Worm (Caenorhabditis elegans) whole organism, late embryonic: ENCODE results near the gene Y11D7A.10.

Source experiments
- C08G9.2 ChIP-seq: sonication (generic microtip); optimal IDR thresholded peaks from 2 replicates; lab custom pipeline; 2016; ENCODE audit warnings: mild to moderate bottlenecking, missing genetic modification characterization, moderate library complexity, missing compliant biosample characterization
- C38D4.7 ChIP-seq: fragments of 200-800 bp; sonication (Bioruptor generic); optimal IDR thresholded peaks from 2 replicates; lab custom pipeline; 2018; ENCODE audit warnings: mild to moderate bottlenecking, missing genetic modification characterization, moderate library complexity, missing compliant biosample characterization
- F13H6.1 ChIP-seq: sonication (generic microtip); optimal IDR thresholded peaks from 2 replicates; lab custom pipeline; 2016; ENCODE audit warnings: missing genetic modification characterization, missing compliant biosample characterization
- ama-1 ChIP-seq: fragments of 150-350 bp; optimal IDR thresholded peaks from 2 replicates; lab custom pipeline; 2014
- ceh-14 ChIP-seq: sonication (generic microtip); optimal IDR thresholded peaks from 2 replicates; lab custom pipeline; 2016; ENCODE audit warnings: missing genotype, missing genetic modification characterization, missing compliant biosample characterization
- ceh-18 ChIP-seq: sonication (generic microtip); optimal IDR thresholded peaks from 2 replicates; lab custom pipeline; 2016; ENCODE audit warnings: missing genetic modification characterization, missing compliant biosample characterization
- ceh-22 ChIP-seq: sonication (generic microtip); optimal IDR thresholded peaks from 2 replicates; lab custom pipeline; 2017; ENCODE audit warnings: missing biosample characterization, missing genetic modification characterization
- ceh-30 ChIP-seq: fragments of 150-350 bp; optimal IDR thresholded peaks from 2 replicates; lab custom pipeline; 2014; ENCODE audit warnings: missing biosample characterization, missing genetic modification characterization
- ceh-34 ChIP-seq: sonication (generic microtip); optimal IDR thresholded peaks from 2 replicates; lab custom pipeline; 2016; ENCODE audit warnings: mild to moderate bottlenecking, missing genetic modification characterization, missing compliant biosample characterization
- ceh-45 ChIP-seq: fragments of 200-800 bp; sonication (Bioruptor generic); IDR thresholded peaks from 2 replicates; pipeline ENCODE4 v1.3.6; 2022; ENCODE audit warnings: missing genetic modification reagents, missing genetic modification characterization, missing compliant biosample characterization
- ceh-48 ChIP-seq: sonication (generic microtip); optimal IDR thresholded peaks from 2 replicates; lab custom pipeline; 2016; ENCODE audit warnings: missing genetic modification characterization, inconsistent platforms, missing compliant biosample characterization
- che-1 ChIP-seq: sonication (generic microtip); optimal IDR thresholded peaks from 2 replicates; lab custom pipeline; 2016; ENCODE audit warnings: mild to moderate bottlenecking, missing genetic modification characterization, missing compliant biosample characterization
- elt-2 ChIP-seq: sonication (generic microtip); optimal IDR thresholded peaks from 2 replicates; lab custom pipeline; 2016; ENCODE audit warnings: missing genetic modification reagents, missing genetic modification characterization, missing compliant biosample characterization
- elt-4 ChIP-seq: sonication (generic microtip); optimal IDR thresholded peaks from 2 replicates; lab custom pipeline; 2016; ENCODE audit warnings: missing genetic modification characterization, missing compliant biosample characterization
- fkh-10 ChIP-seq: fragments of 150-350 bp; optimal IDR thresholded peaks from 2 replicates; lab custom pipeline; 2014; ENCODE audit warnings: missing biosample characterization, missing genetic modification reagents, missing genetic modification characterization
- gmeb-2 ChIP-seq: sonication (generic microtip); optimal IDR thresholded peaks from 2 replicates; lab custom pipeline; 2016; ENCODE audit warnings: missing genetic modification characterization, inconsistent platforms, missing compliant biosample characterization
- mec-3 ChIP-seq: sonication (generic microtip); optimal IDR thresholded peaks from 2 replicates; lab custom pipeline; 2016; ENCODE audit warnings: borderline replicate concordance, missing genetic modification characterization, missing compliant biosample characterization
- nhr-232 ChIP-seq: sonication (generic microtip); optimal IDR thresholded peaks from 2 replicates; lab custom pipeline; 2016; ENCODE audit warnings: missing genetic modification characterization, missing compliant biosample characterization
- npax-4 ChIP-seq: sonication (generic microtip); optimal IDR thresholded peaks from 2 replicates; lab custom pipeline; 2016; ENCODE audit warnings: missing genetic modification characterization, missing compliant biosample characterization
- odd-2 ChIP-seq: sonication (generic microtip); optimal IDR thresholded peaks from 2 replicates; lab custom pipeline; 2017; ENCODE audit warnings: antibody characterized with exemption, mild to moderate bottlenecking, missing genetic modification characterization, missing compliant biosample characterization
- pat-9 ChIP-seq: fragments of 200-800 bp; sonication (Bioruptor generic); optimal IDR thresholded peaks from 2 replicates; lab custom pipeline; 2018; ENCODE audit warnings: mild to moderate bottlenecking, missing genetic modification characterization, moderate library complexity, missing compliant biosample characterization
- pax-1 ChIP-seq: fragments of 150-350 bp; optimal IDR thresholded peaks from 2 replicates; lab custom pipeline; 2014; ENCODE audit warnings: missing biosample characterization, missing genetic modification characterization
- pha-2 ChIP-seq: sonication (generic microtip); optimal IDR thresholded peaks from 2 replicates; lab custom pipeline; 2017; ENCODE audit warnings: mild to moderate bottlenecking, missing genetic modification characterization, missing compliant biosample characterization
- pha-4 ChIP-seq: fragments of 150-350 bp; optimal IDR thresholded peaks from 2 replicates; lab custom pipeline; 2018; ENCODE audit warnings: missing biosample characterization, missing genetic modification reagents, missing genetic modification characterization
- pqm-1 ChIP-seq: sonication (generic microtip); optimal IDR thresholded peaks from 2 replicates; lab custom pipeline; 2016; ENCODE audit warnings: missing genetic modification characterization, missing compliant biosample characterization
- tbx-2 ChIP-seq: sonication (generic microtip); optimal IDR thresholded peaks from 2 replicates; lab custom pipeline; 2016; ENCODE audit warnings: missing genetic modification characterization, missing compliant biosample characterization
- unc-86 ChIP-seq: sonication (generic microtip); optimal IDR thresholded peaks from 2 replicates; lab custom pipeline; 2016; ENCODE audit warnings: missing genetic modification characterization, missing compliant biosample characterization
- ztf-16 ChIP-seq: sonication (generic microtip); optimal IDR thresholded peaks from 2 replicates; lab custom pipeline; 2017; ENCODE audit warnings: missing genetic modification characterization, missing compliant biosample characterization

Gene Y11D7A.10

ce11 chrIV:9263812-9264320 lies 4.3 kb upstream of the Y11D7A.10 start, which contains the start of gene flh-1 (continued):
- TF ChIP-seq unc-86: no peak

- TF ChIP-seq pha-4 (tag; lab: Kevin White, UChicago): no peak
- TF ChIP-seq ceh-34: no peak
- no peak for TF ChIP-seq C08G9.2 (tag; lab: Kevin White, UChicago)
- no peak for TF ChIP-seq pat-9 (tag; lab: Kevin White, UChicago)
- TF ChIP-seq che-1 (tag; lab: Kevin White, UChicago): no peak
- no peak for TF ChIP-seq tbx-2 (tag; lab: Kevin White, UChicago)
- no peak for TF ChIP-seq pax-1
- no peak for TF ChIP-seq npax-4
- no peak for TF ChIP-seq fkh-10
- TF ChIP-seq pha-2 (tag; lab: Kevin White, UChicago): no peak
- no peak for TF ChIP-seq pqm-1 (tag; lab: Kevin White, UChicago)
- no peak for TF ChIP-seq ceh-14 (tag; lab: Kevin White, UChicago)
These were observed 2.7 kb upstream of the Y11D7A.10 start for ce11 chrIV:9262295-9262694.

- TF ChIP-seq ceh-14 (tag; lab: Kevin White, UChicago) (no peak), pqm-1 (tag; lab: Kevin White, UChicago) (no peak), ceh-48 (tag; lab: Kevin White, UChicago) (no peak), pax-1 (no peak), fkh-10 (no peak)
These were observed 2.1 kb upstream of the Y11D7A.10 start, which contains the start of gene col-120 for ce11 chrIV:9261687-9262086. Gene col-120 (minus strand): TSS chrIV:9261787.

ce11 chrIV:9260826-9261225 lies 1.3 kb upstream of the Y11D7A.10 start:
- TF ChIP-seq mec-3 (tag; lab: Kevin White, UChicago): peak; percentile 27
- TF ChIP-seq gmeb-2: no peak
- no peak for TF ChIP-seq tbx-2 (tag; lab: Kevin White, UChicago)
- peak; percentile 86 for TF ChIP-seq elt-4
- TF ChIP-seq, all 69 proteins: peak for 2

ce11 chrIV:9260334-9260733 lies 766 bp upstream of the Y11D7A.10 start:
- no peak for TF ChIP-seq C38D4.7 (GFP tag; lab: Kevin White, UChicago)
- TF ChIP-seq nhr-232: no peak
- TF ChIP-seq ceh-34: no peak

ce11 chrIV:9258547-9258946 lies 1.0 kb downstream of the Y11D7A.10 start:
- TF ChIP-seq ceh-18 (no peak), ama-1 (peak; percentile 25), C08G9.2 (tag; lab: Kevin White, UChicago) (no peak), ceh-45 (no peak), odd-2 (tag; lab: Kevin White, UChicago) (no peak)
- TF ChIP-seq, all 69 proteins: peak for 1

ce11 chrIV:9256865-9257264 lies 2.7 kb downstream of the Y11D7A.10 start:
- TF ChIP-seq F13H6.1 (tag; lab: Kevin White, UChicago): no peak
- TF ChIP-seq ceh-22 (tag; lab: Kevin White, UChicago): no peak
- TF ChIP-seq elt-2 (tag; lab: Kevin White, UChicago): no peak
- no peak for TF ChIP-seq mec-3 (tag; lab: Kevin White, UChicago)

- no peak for TF ChIP-seq ztf-16
- no peak for TF ChIP-seq ceh-14 (tag; lab: Kevin White, UChicago)
- no peak for TF ChIP-seq ceh-30 (tag; lab: Kevin White, UChicago)
- no peak for TF ChIP-seq che-1 (tag; lab: Kevin White, UChicago)
These were observed 3.6 kb downstream of the Y11D7A.10 start, which contains the start of gene Y11D7A.9 for ce11 chrIV:9256017-9256416. Gene Y11D7A.9 (minus strand): TSS chrIV:9256117.
